Fruit fly (Drosophila melanogaster) Kc167 (cell line): Measurements from ENCODE around the gene Gal.

Experiments used
- Myc ChIP-seq: fragments of >200 bp; optimal IDR thresholded peaks from 2 replicates; lab custom pipeline; 2017; ENCODE audit warnings: missing external identifiers
- Sin3A ChIP-seq: fragments of >200 bp; optimal IDR thresholded peaks from 2 replicates; lab custom pipeline; 2018; ENCODE audit warnings: missing external identifiers
- psq ChIP-seq: fragments of >200 bp; optimal IDR thresholded peaks from 2 replicates; lab custom pipeline; 2017; ENCODE audit warnings: missing external identifiers
- ttk ChIP-seq: sonication (Bioruptor generic); optimal IDR thresholded peaks from 2 replicates; lab custom pipeline; 2017; ENCODE audit warnings: missing external identifiers

DNA sequence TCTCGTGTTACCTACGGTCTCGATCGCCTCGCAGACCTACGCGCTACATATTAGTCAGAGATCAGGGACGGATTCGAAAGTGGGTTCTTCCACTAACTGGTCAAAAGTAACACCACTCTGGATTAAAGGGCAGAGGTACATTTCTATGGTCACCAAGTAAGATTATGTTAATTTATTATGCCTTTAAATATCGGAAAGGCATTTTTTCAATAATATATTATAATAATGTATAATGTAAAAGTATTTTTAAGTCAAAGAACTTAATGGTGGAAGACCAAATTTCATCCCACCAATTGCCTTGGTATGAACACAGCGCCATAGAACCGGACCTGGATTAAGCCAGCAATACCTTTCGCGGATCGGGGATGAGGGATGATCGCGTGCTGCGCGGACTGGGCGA lies 16.2 kb upstream of the Gal start:
- no peak for TF ChIP-seq psq
- no peak for TF ChIP-seq Sin3A (lab: Kevin White, UChicago)
- no peak for TF ChIP-seq Myc (lab: Kevin White, UChicago)
- no peak for TF ChIP-seq ttk (lab: Kevin White, UChicago)
